Worm (Caenorhabditis elegans) whole organism, L4 larva: ENCODE measurements around the gene F20D6.1.

Experiments used
- F10B5.3 ChIP-seq: sonication (generic microtip); optimal IDR thresholded peaks from 2 replicates; lab custom pipeline; 2016; ENCODE audit warnings: mild to moderate bottlenecking, missing genetic modification characterization, missing compliant biosample characterization
- F26F4.8 ChIP-seq: fragments of 200-800 bp; sonication (Bioruptor generic); conservative IDR thresholded peaks from 2 replicates; pipeline ENCODE4 v1.3.6; 2022; ENCODE audit warnings: missing genetic modification characterization, missing compliant biosample characterization
- F37D6.2 ChIP-seq: sonication (generic microtip); optimal IDR thresholded peaks from 2 replicates; lab custom pipeline; 2016; ENCODE audit warnings: mild to moderate bottlenecking, missing genetic modification characterization, missing compliant biosample characterization
- Y105C5A.15 ChIP-seq: fragments of 200-800 bp; sonication (Bioruptor generic); IDR thresholded peaks from 2 replicates; pipeline ENCODE4 v1.3.6; 2022; ENCODE audit warnings: missing genetic modification characterization, missing compliant biosample characterization
- aha-1 ChIP-seq: fragments of 150-350 bp; peaks from one replicate; lab custom pipeline; 2014; ENCODE audit warnings: missing biosample characterization, missing genetic modification characterization
- aly-2 ChIP-seq: sonication (generic microtip); optimal IDR thresholded peaks from 2 replicates; lab custom pipeline; 2018; ENCODE audit warnings: missing biosample characterization, missing genetic modification characterization
- ama-1 ChIP-seq: fragments of 150-350 bp; optimal IDR thresholded peaks from 2 replicates; lab custom pipeline; 2014; ENCODE audit warnings: inconsistent platforms, mixed read lengths
- arid-1 ChIP-seq: fragments of 200-800 bp; sonication (Bioruptor generic); conservative IDR thresholded peaks from 2 replicates; pipeline ENCODE4 v1.3.6; 2022; ENCODE audit warnings: missing genetic modification reagents, missing genetic modification characterization, missing compliant biosample characterization
- ceh-44 ChIP-seq: fragments of 200-800 bp; sonication (Bioruptor generic); IDR thresholded peaks from 2 replicates; pipeline ENCODE4 v1.3.6; 2022; ENCODE audit warnings: missing genetic modification reagents, missing genetic modification characterization, missing compliant biosample characterization
- ces-1 ChIP-seq: fragments of 150-350 bp; sonication (generic microtip); optimal IDR thresholded peaks from 4 replicates; lab custom pipeline; 2014; ENCODE audit warnings: missing biosample characterization, missing genetic modification reagents, missing genetic modification characterization
- cey-2 ChIP-seq: sonication (generic microtip); optimal IDR thresholded peaks from 3 replicates; lab custom pipeline; 2017; ENCODE audit warnings: missing genetic modification characterization, mild to moderate bottlenecking, missing compliant biosample characterization, antibody characterized with exemption, borderline replicate concordance; ENCODE audit not compliant: insufficient read depth
- ctbp-1 ChIP-seq: fragments of 200-800 bp; sonication (Bioruptor generic); IDR thresholded peaks from 2 replicates; pipeline ENCODE4 v1.3.6; 2022; ENCODE audit warnings: missing genetic modification reagents, missing genetic modification characterization, missing compliant biosample characterization
- dmd-6 ChIP-seq: fragments of 200-800 bp; sonication (Bioruptor generic); IDR thresholded peaks from 2 replicates; pipeline ENCODE4 v1.3.6; 2022; ENCODE audit warnings: missing genetic modification reagents, missing genetic modification characterization, missing compliant biosample characterization
- duxl-1 ChIP-seq: sonication (generic microtip); optimal IDR thresholded peaks from 2 replicates; lab custom pipeline; 2016; ENCODE audit warnings: mild to moderate bottlenecking, missing genetic modification characterization, moderate library complexity, missing compliant biosample characterization; ENCODE audit not compliant: poor library complexity
- dve-1 ChIP-seq: sonication (generic microtip); optimal IDR thresholded peaks from 2 replicates; lab custom pipeline; 2017; ENCODE audit warnings: antibody characterized with exemption, mild to moderate bottlenecking, missing genetic modification characterization, missing compliant biosample characterization; ENCODE audit not compliant: insufficient read depth
- egl-27 ChIP-seq: sonication (generic microtip); optimal IDR thresholded peaks from 3 replicates; lab custom pipeline; 2017; ENCODE audit warnings: missing biosample characterization, missing genetic modification reagents, missing genetic modification characterization
- lin-1 ChIP-seq: fragments of 200-800 bp; sonication (Bioruptor generic); IDR thresholded peaks from 2 replicates; pipeline ENCODE4 v1.3.6; 2022; ENCODE audit warnings: missing genetic modification reagents, missing genetic modification characterization, missing compliant biosample characterization
- lin-13 ChIP-seq: fragments of 150-350 bp; optimal IDR thresholded peaks from 2 replicates; lab custom pipeline; 2014; ENCODE audit warnings: missing biosample characterization, missing genetic modification reagents, missing genetic modification characterization
- lin-15B ChIP-seq: fragments of 150-350 bp; sonication (generic microtip); optimal IDR thresholded peaks from 3 replicates; lab custom pipeline; 2014; ENCODE audit warnings: missing biosample characterization, missing genetic modification characterization
- lin-29 ChIP-seq: fragments of 200-800 bp; sonication (Bioruptor generic); IDR thresholded peaks from 2 replicates; pipeline ENCODE4 v1.3.6; 2022; ENCODE audit warnings: missing genetic modification reagents, missing genetic modification characterization, missing compliant biosample characterization
- lin-39 ChIP-seq: fragments of 150-350 bp; optimal IDR thresholded peaks from 2 replicates; lab custom pipeline; 2014; ENCODE audit warnings: missing biosample characterization, missing genetic modification reagents, missing genetic modification characterization
- lsy-2 ChIP-seq, 2 experiments: fragments of 150-350 bp in 1 of 2; sonication (generic microtip) in 1 of 2; optimal IDR thresholded peaks; 2 replicates each; lab custom pipeline; 2014 to 2017; ENCODE audit warnings: missing biosample characterization in 2 of 2, missing genetic modification characterization in 2 of 2
- madf-5 ChIP-seq, 2 experiments: fragments of 200-800 bp; sonication (Bioruptor generic); IDR thresholded peaks; 2 replicates each; pipeline ENCODE4 v1.3.6; 2022; ENCODE audit warnings: missing compliant biosample characterization in 2 of 2, missing genetic modification characterization in 2 of 2
- mxl-2 ChIP-seq: fragments of 200-800 bp; sonication (Bioruptor generic); conservative IDR thresholded peaks from 2 replicates; pipeline ENCODE4 v1.3.6; 2022; ENCODE audit warnings: missing genetic modification reagents, missing genetic modification characterization, missing compliant biosample characterization
- nhr-10 ChIP-seq: fragments of 150-350 bp; optimal IDR thresholded peaks from 2 replicates; lab custom pipeline; 2014; ENCODE audit warnings: missing biosample characterization, missing genetic modification characterization
- nhr-25 ChIP-seq: sonication (generic microtip); optimal IDR thresholded peaks from 2 replicates; lab custom pipeline; 2017; ENCODE audit warnings: missing genetic modification characterization, mild to moderate bottlenecking, missing compliant biosample characterization, antibody characterized with exemption, moderate library complexity, borderline replicate concordance; ENCODE audit not compliant: insufficient read depth
- nhr-28 ChIP-seq: fragments of 150-350 bp; optimal IDR thresholded peaks from 2 replicates; lab custom pipeline; 2014; ENCODE audit warnings: missing biosample characterization, missing genetic modification characterization
- nhr-41 ChIP-seq: fragments of 200-800 bp; sonication (Bioruptor generic); IDR thresholded peaks from 2 replicates; pipeline ENCODE4 v1.3.6; 2022; ENCODE audit warnings: missing genetic modification reagents, missing genetic modification characterization, missing compliant biosample characterization
- nhr-48 ChIP-seq: sonication (generic microtip); optimal IDR thresholded peaks from 2 replicates; lab custom pipeline; 2016; ENCODE audit warnings: mild to moderate bottlenecking, missing genetic modification characterization, missing compliant biosample characterization
- nhr-77 ChIP-seq: fragments of 150-350 bp; optimal IDR thresholded peaks from 2 replicates; lab custom pipeline; 2014; ENCODE audit warnings: missing biosample characterization, missing genetic modification characterization
- skn-1 ChIP-seq: fragments of 150-350 bp; optimal IDR thresholded peaks from 2 replicates; lab custom pipeline; 2014; ENCODE audit warnings: missing biosample characterization, missing genetic modification characterization
- snpc-4 ChIP-seq: fragments of 150-350 bp; optimal IDR thresholded peaks from 2 replicates; lab custom pipeline; 2014; ENCODE audit warnings: missing biosample characterization, missing genetic modification characterization
- tag-97 ChIP-seq: fragments of 200-800 bp; sonication (Bioruptor generic); IDR thresholded peaks from 2 replicates; pipeline ENCODE4 v1.3.6; 2022; ENCODE audit warnings: missing genetic modification characterization, missing compliant biosample characterization
- tra-1 ChIP-seq: fragments of 200-800 bp; sonication (Bioruptor generic); IDR thresholded peaks from 2 replicates; pipeline ENCODE4 v1.3.6; 2022; ENCODE audit warnings: missing genetic modification reagents, missing genetic modification characterization, missing compliant biosample characterization
- unc-130 ChIP-seq: sonication (generic microtip); optimal IDR thresholded peaks from 2 replicates; lab custom pipeline; 2016; ENCODE audit warnings: missing genetic modification reagents, missing genetic modification characterization, missing compliant biosample characterization
- unc-39 ChIP-seq: sonication (generic microtip); optimal IDR thresholded peaks from 2 replicates; lab custom pipeline; 2017; ENCODE audit warnings: missing biosample characterization, missing genetic modification characterization
- unc-62 ChIP-seq, 3 experiments: fragments of 150-350 bp in 1 of 3; sonication (generic microtip); optimal IDR thresholded peaks in 2 of 3; peaks in 1 of 3; 1 replicate in 1 of 3; 2 replicates in 2 of 3; lab custom pipeline; 2014 to 2017; ENCODE audit warnings: missing biosample characterization in 3 of 3, missing genetic modification characterization in 3 of 3, missing genetic modification reagents in 3 of 3, missing genotype in 1 of 3
- zip-2 ChIP-seq: fragments of 150-350 bp; optimal IDR thresholded peaks from 2 replicates; lab custom pipeline; 2014; ENCODE audit warnings: missing biosample characterization, missing genetic modification characterization
- ztf-7 ChIP-seq: fragments of 150-350 bp; optimal IDR thresholded peaks from 2 replicates; lab custom pipeline; 2014; ENCODE audit warnings: missing biosample characterization, missing genetic modification characterization

The F20D6.1 gene

DNA sequence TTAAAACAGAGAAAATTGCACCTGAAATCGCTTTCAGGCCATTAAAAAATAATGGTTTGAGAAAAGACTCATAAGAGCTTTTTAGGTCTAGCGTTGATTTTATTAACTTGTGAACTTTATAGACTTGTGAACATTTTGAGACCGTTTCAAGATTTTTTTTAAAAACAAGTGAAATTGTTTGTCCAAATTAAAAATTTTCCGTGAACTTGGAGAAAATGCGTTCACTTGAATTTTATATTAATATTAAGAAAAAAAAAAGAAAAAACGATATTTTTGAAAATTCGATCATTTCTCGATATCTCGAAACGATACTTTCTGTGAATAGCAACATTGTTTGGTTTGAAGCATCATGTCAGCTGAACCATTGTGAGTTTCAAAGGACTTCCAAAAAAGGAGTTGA lies at the start of gene F20D6.1:
Gene F20D6.1 (plus strand): TSS at position 301 of the 400 bp plus-strand sequence.
- TF ChIP-seq arid-1 (no peak), skn-1 (tag; lab: Kevin White, UChicago) (no peak), tra-1 (no peak), unc-130 (GFP tag; lab: Kevin White, UChicago) (no peak), ztf-7 (no peak), lsy-2 (tag; optimal IDR thresholded peaks at IDR 0.05; lab: Kevin White, UChicago) (no peak), dmd-6 (GFP tag; lab: Robert Waterston, UW) (no peak), duxl-1 (no peak), nhr-48 (no peak), aly-2 (tag; lab: Kevin White, UChicago) (no peak)

ce11 chrV:8143605-8144004 lies 46.9 kb upstream of the F20D6.1 start, which contains the start of gene D1014.2:
Gene D1014.2, plus strand, starts transcription at chrV:8143905.
- no peak for TF ChIP-seq nhr-48
- no peak for TF ChIP-seq unc-39 (tag; lab: Kevin White, UChicago)
- TF ChIP-seq ceh-44 (GFP tag; lab: Robert Waterston, UW) = no peak
- TF ChIP-seq Y105C5A.15 (GFP tag; lab: Robert Waterston, UW) = no peak
- no peak for TF ChIP-seq F26F4.8 (GFP tag; lab: Robert Waterston, UW)
- no peak for TF ChIP-seq arid-1
- no peak for TF ChIP-seq lin-39 (tag; lab: Kevin White, UChicago)
- TF ChIP-seq mxl-2 (GFP tag; lab: Robert Waterston, UW) = no peak
- TF ChIP-seq ces-1 (GFP tag; lab: Kevin White, UChicago) = no peak

- TF ChIP-seq zip-2 (tag; lab: Kevin White, UChicago) = no peak
- no peak for TF ChIP-seq lin-1
- peak in 1 of 2 experiments; percentile 95 for TF ChIP-seq unc-62 (GFP tag; optimal IDR thresholded peaks at IDR 0.05 in 1 of 2; lab: Kevin White, UChicago)
- no peak for TF ChIP-seq unc-62 (tag; optimal IDR thresholded peaks at IDR 0.05; lab: Kevin White, UChicago)
These were observed 46.0 kb upstream of the F20D6.1 start for ce11 chrV:8144515-8144914.

DNA sequence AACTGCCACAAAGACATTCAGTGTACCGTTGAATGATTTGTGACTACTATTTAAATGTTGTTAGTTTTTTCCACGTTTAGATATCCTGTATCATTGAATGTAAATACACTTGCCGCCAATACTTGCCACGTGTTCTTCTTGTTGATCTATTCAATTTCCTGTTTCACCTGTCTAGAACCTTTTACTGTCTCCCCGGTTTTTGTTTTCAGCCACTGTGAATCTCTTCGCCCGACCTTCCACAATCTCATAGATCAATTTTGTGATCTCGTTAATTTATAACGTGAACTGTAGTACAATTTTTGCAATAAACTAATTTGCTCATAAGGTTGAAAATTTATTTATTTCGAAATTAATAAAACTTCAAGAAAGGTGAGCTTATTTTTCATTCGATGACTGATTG lies 45.2 kb upstream of the F20D6.1 start, which contains the start of gene D1014.13:
Gene D1014.13 (plus strand): TSS at position 301 of the 400 bp plus-strand sequence.
- TF ChIP-seq unc-62 (GFP tag; optimal IDR thresholded peaks at IDR 0.05 in 1 of 2; lab: Kevin White, UChicago) (peak in 1 of 2 experiments; percentile 74), unc-62 (tag; optimal IDR thresholded peaks at IDR 0.05; lab: Kevin White, UChicago) (no peak), cey-2 (tag; lab: Kevin White, UChicago) (no peak)

- TF ChIP-seq nhr-48 = no peak
- no peak for TF ChIP-seq lin-13 (GFP tag; lab: Kevin White, UChicago)
- no peak for TF ChIP-seq duxl-1
- TF ChIP-seq F10B5.3 = no peak
- no peak for TF ChIP-seq zip-2 (tag; lab: Kevin White, UChicago)
- TF ChIP-seq tag-97 (GFP tag; lab: Robert Waterston, UW) = no peak
- no peak for TF ChIP-seq tra-1
- TF ChIP-seq aha-1 = no peak
These were observed 34.8 kb upstream of the F20D6.1 start for ce11 chrV:8155743-8156142.

ce11 chrV:8157446-8157845 lies 33.1 kb upstream of the F20D6.1 start, which contains the start of gene sul-2:
Gene sul-2, plus strand, starts transcription at chrV:8157746.
- TF ChIP-seq lin-29 (GFP tag; lab: Robert Waterston, UW) (no peak), ztf-7 (no peak), F26F4.8 (GFP tag; lab: Robert Waterston, UW) (no peak), nhr-41 (GFP tag; lab: Robert Waterston, UW) (no peak), nhr-10 (no peak), F37D6.2 (tag; lab: Kevin White, UChicago) (no peak), ama-1 (lab: Kevin White, UChicago) (no peak), nhr-77 (tag; lab: Kevin White, UChicago) (no peak), madf-5 (GFP tag; IDR thresholded peaks at IDR 0.05; lab: Robert Waterston, UW) (no peak), dve-1 (tag; lab: Kevin White, UChicago) (no peak), lin-13 (GFP tag; lab: Kevin White, UChicago) (no peak), nhr-28 (tag; lab: Kevin White, UChicago) (no peak), lin-15B (tag; lab: Kevin White, UChicago) (no peak), lin-1 (no peak), ctbp-1 (GFP tag; lab: Robert Waterston, UW) (no peak), snpc-4 (tag; lab: Kevin White, UChicago) (no peak), egl-27 (tag; lab: Kevin White, UChicago) (no peak), nhr-25 (tag; lab: Kevin White, UChicago) (no peak)
